Worm (Caenorhabditis elegans) whole organism, L4/young adult: Measurements from ENCODE around the gene Y69A2AR.46.

Experiments used
- W03F9.2 ChIP-seq: fragments of 150-350 bp; optimal IDR thresholded peaks from 2 replicates; lab custom pipeline; 2014; ENCODE audit warnings: missing biosample characterization, missing genetic modification characterization
- dao-5 ChIP-seq: sonication (generic microtip); optimal IDR thresholded peaks from 2 replicates; lab custom pipeline; 2016; ENCODE audit warnings: missing genotype, missing genetic modification characterization, moderate library complexity, missing compliant biosample characterization
- him-1 ChIP-seq: sonication (generic microtip); optimal IDR thresholded peaks from 2 replicates; lab custom pipeline; 2016; ENCODE audit warnings: missing genotype, missing genetic modification reagents, missing genetic modification characterization, missing compliant biosample characterization

DNA sequence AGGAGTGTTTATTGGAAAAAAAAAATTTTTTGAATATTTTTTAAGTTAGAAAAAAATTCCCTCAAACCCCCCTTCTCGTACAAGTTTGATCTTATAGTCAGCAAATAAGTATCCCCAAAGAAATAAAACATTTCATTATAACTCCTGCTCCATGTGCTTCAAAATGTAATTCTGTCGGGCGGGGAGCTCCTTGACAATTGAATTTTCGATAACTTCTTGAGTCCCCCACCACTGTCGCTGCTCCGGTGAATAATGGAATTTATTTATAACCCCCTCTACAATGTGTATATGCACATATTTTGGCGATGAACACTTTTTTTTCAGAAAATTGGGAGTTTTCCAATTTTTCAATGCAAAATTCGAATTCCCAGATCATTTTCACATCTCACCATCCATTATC, 23.7 kb upstream of the Y69A2AR.46 start:
- TF ChIP-seq him-1 (tag; lab: Kevin White, UChicago) (no peak), W03F9.2 (no peak), dao-5 (no peak)
